Fruit fly (Drosophila melanogaster): ENCODE results near the gene Ack.
A peak's percentile ranks its signal among the peaks of the same experiment; 100 is the strongest.

The Ack gene

dm6 chr3L:4059293-4059820 lies 48.6 kb upstream of the Ack start, which contains the start of gene Ugt305A1 (continued):
- TF ChIP-seq CG13123 (GFP tag; optimal IDR thresholded peaks at IDR 0.05) (no peak), sens (GFP tag) (peak; percentile 78), CG2712 (tag; optimal IDR thresholded peaks at IDR 0.05) (no peak), emc (GFP tag; optimal IDR thresholded peaks at IDR 0.05) (no peak), HLH3B (GFP tag; IDR thresholded peaks at IDR 0.05) (no peak), Rx (GFP tag; IDR thresholded peaks at IDR 0.05) (no peak), CG2116 (GFP tag; optimal IDR thresholded peaks at IDR 0.05) (no peak), NFAT (GFP tag; IDR thresholded peaks at IDR 0.05) (no peak), nom (GFP tag; optimal IDR thresholded peaks at IDR 0.05) (no peak), kah (GFP tag; optimal IDR thresholded peaks at IDR 0.05) (no peak), Gsc (GFP tag; IDR thresholded peaks at IDR 0.05) (no peak), CG9609 (GFP tag; optimal IDR thresholded peaks at IDR 0.05) (no peak), lov (optimal IDR thresholded peaks at IDR 0.05) (no peak), lov (GFP tag; IDR thresholded peaks at IDR 0.05) (no peak), ato (GFP tag; IDR thresholded peaks at IDR 0.05; ENCODE audit: partially characterized antibody) (no peak), tna (GFP tag; IDR thresholded peaks at IDR 0.05; ENCODE audit: partially characterized antibody) (no peak), B-H2 (GFP tag; optimal IDR thresholded peaks at IDR 0.05) (no peak), dimm (GFP tag; IDR thresholded peaks at IDR 0.05) (no peak), CG12942 (GFP tag; optimal IDR thresholded peaks at IDR 0.05) (no peak), CG10147 (GFP tag; optimal IDR thresholded peaks at IDR 0.05) (no peak), wek (GFP tag; optimal IDR thresholded peaks at IDR 0.05) (peak; percentile 50), CG18011 (GFP tag; optimal IDR thresholded peaks at IDR 0.05) (no peak), CG10979 (tag; optimal IDR thresholded peaks at IDR 0.05) (peak; percentile 5), h (optimal IDR thresholded peaks at IDR 0.05) (no peak), ap (GFP tag; IDR thresholded peaks at IDR 0.05) (no peak), CG7745 (tag; optimal IDR thresholded peaks at IDR 0.05) (no peak), CG5953 (GFP tag; IDR thresholded peaks at IDR 0.05) (no peak), CG31365 (tag; optimal IDR thresholded peaks at IDR 0.05) (no peak), dati (GFP tag; IDR thresholded peaks at IDR 0.05) (0 out of 2 replicates have a peak, but pooled peaks have one; percentile 10), nerfin-1 (tag; optimal IDR thresholded peaks at IDR 0.05) (no peak), Ada2b (GFP tag; IDR thresholded peaks at IDR 0.05) (no peak), zfh2 (GFP tag; optimal IDR thresholded peaks at IDR 0.05) (no peak), Oli (tag; optimal IDR thresholded peaks at IDR 0.05) (peak; percentile 6), Bgb (GFP tag; IDR thresholded peaks at IDR 0.05; ENCODE audit: partially characterized antibody) (no peak), CG6791 (GFP tag; IDR thresholded peaks at IDR 0.05; ENCODE audit: partially characterized antibody) (no peak), CG11695 (GFP tag; IDR thresholded peaks at IDR 0.05) (no peak), Sox102F (GFP tag; optimal IDR thresholded peaks at IDR 0.05) (peak; percentile 31)

- no peak for TF ChIP-seq CG16779 (GFP tag; IDR thresholded peaks at IDR 0.05)
- TF ChIP-seq CG15269 (tag; optimal IDR thresholded peaks at IDR 0.05), result no peak
- peak; percentile 46 for TF ChIP-seq Kr (GFP tag; optimal IDR thresholded peaks at IDR 0.05)
- no peak for TF ChIP-seq ranshi (GFP tag; IDR thresholded peaks at IDR 0.05)
- TF ChIP-seq Dp (GFP tag; optimal IDR thresholded peaks at IDR 0.05), result no peak
- TF ChIP-seq esg (GFP tag; conservative IDR thresholded peaks at IDR 0.05), result no peak
- TF ChIP-seq aop (GFP tag; IDR thresholded peaks at IDR 0.05), result peak; percentile 62; the same call in 1 of the 2 replicates
- no peak for TF ChIP-seq CG6791 (GFP tag; IDR thresholded peaks at IDR 0.05; ENCODE audit: partially characterized antibody)
- TF ChIP-seq zfh2 (GFP tag; optimal IDR thresholded peaks at IDR 0.05), result no peak
- TF ChIP-seq CG8478 (optimal IDR thresholded peaks at IDR 0.05), result no peak
- no peak for TF ChIP-seq gro (GFP tag; optimal IDR thresholded peaks at IDR 0.05)
- peak; percentile 57 for TF ChIP-seq sens (GFP tag)
- TF ChIP-seq disco-r (GFP tag; optimal IDR thresholded peaks at IDR 0.05), result no peak
- no peak for TF ChIP-seq nerfin-1 (tag; optimal IDR thresholded peaks at IDR 0.05)
- TF ChIP-seq cad (GFP tag; optimal IDR thresholded peaks at IDR 0.05), result peak; percentile 94
- no peak for TF ChIP-seq Sox100B (GFP tag; optimal IDR thresholded peaks at IDR 0.05)
- TF ChIP-seq Hand (GFP tag; optimal IDR thresholded peaks at IDR 0.05), result no peak
- TF ChIP-seq tgo (GFP tag; IDR thresholded peaks at IDR 0.05), result no peak
- TF ChIP-seq CG17802 (tag; optimal IDR thresholded peaks at IDR 0.05), result no peak
Measured at dm6 chr3L:4061921-4062474, 46.0 kb upstream of the Ack start, which contains the start of gene dib. Gene dib, plus strand, starts transcription at chr3L:4062292.

All from whole organism, embryonic.